Fruit fly (Drosophila melanogaster): ENCODE measurements around the gene spartin.
A peak's percentile ranks its signal among the peaks of the same experiment; 100 is the strongest.

Gene spartin

DNA sequence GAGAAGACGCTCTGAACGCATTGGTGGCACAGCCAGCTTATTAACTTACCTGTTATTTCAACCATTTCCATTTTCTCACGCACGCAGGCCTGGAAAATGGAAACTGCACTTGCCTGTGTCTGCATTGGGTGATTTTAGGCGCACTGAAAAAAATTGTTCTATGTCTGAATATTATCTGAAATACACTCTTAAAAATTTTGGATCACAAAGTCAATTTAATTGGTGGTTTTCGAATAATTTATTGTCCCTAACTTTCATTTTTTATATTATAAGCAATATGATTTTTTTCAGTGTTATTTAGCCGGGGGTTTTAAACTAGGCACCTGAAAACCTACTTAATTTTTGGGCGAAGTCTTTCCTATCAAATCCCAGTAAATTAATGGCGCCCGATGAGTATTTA lies 8.5 kb downstream of the spartin start (continued):
- TF ChIP-seq CG15514 (GFP tag; optimal IDR thresholded peaks at IDR 0.05) (peak; percentile 39), gcm (GFP tag; optimal IDR thresholded peaks at IDR 0.05) (peak; percentile 80), eyg (GFP tag; optimal IDR thresholded peaks at IDR 0.05) (peak; percentile 50), CG13624 (GFP tag; optimal IDR thresholded peaks at IDR 0.05) (peak; percentile 52), CG10209 (GFP tag; optimal IDR thresholded peaks at IDR 0.05) (peak; percentile 55), Myb (GFP tag; optimal IDR thresholded peaks at IDR 0.05) (peak; percentile 22), ken (GFP tag; IDR thresholded peaks at IDR 0.05) (peak; percentile 71; the same call in 1 of the 3 replicates), Dip2 (GFP tag; IDR thresholded peaks at IDR 0.05) (no peak), CG2678 (tag; optimal IDR thresholded peaks at IDR 0.05) (peak; percentile 89), CG4617 (GFP tag; optimal IDR thresholded peaks at IDR 0.05; ENCODE audit: borderline replicate concordance) (no peak), p53 (GFP tag; optimal IDR thresholded peaks at IDR 0.05) (peak; percentile 36), Usf (GFP tag; optimal IDR thresholded peaks at IDR 0.05) (peak; percentile 48), CG11695 (GFP tag; IDR thresholded peaks at IDR 0.05) (peak; percentile 78; the same call in 2 of the 3 replicates), CG4424 (GFP tag; optimal IDR thresholded peaks at IDR 0.05) (peak; percentile 92), CG6254 (GFP tag; optimal IDR thresholded peaks at IDR 0.05) (peak; percentile 84), CG14667 (GFP tag; IDR thresholded peaks at IDR 0.05) (peak; percentile 56; the same call in 1 of the 2 replicates), jumu (GFP tag; optimal IDR thresholded peaks at IDR 0.05) (peak; percentile 69), knrl (GFP tag; IDR thresholded peaks at IDR 0.05; ENCODE audit: partially characterized antibody) (no peak), ab (GFP tag; optimal IDR thresholded peaks at IDR 0.05) (no peak), CG18011 (GFP tag; optimal IDR thresholded peaks at IDR 0.05) (no peak), CTCF (GFP tag; optimal IDR thresholded peaks at IDR 0.05) (peak; percentile 33), CG8765 (GFP tag; IDR thresholded peaks at IDR 0.05) (peak; percentile 85; the same call in 1 of the 2 replicates), CG18262 (tag; optimal IDR thresholded peaks at IDR 0.05) (peak; percentile 94), aop (GFP tag; IDR thresholded peaks at IDR 0.05) (no peak), fd102C (GFP tag; optimal IDR thresholded peaks at IDR 0.05) (peak; percentile 80), tin (GFP tag; optimal IDR thresholded peaks at IDR 0.05) (peak; percentile 88), Max (GFP tag; optimal IDR thresholded peaks at IDR 0.05) (peak; percentile 78), Mrtf (GFP tag; IDR thresholded peaks at IDR 0.05) (peak; percentile 56; the same call in 1 of the 3 replicates), disco-r (GFP tag; optimal IDR thresholded peaks at IDR 0.05) (peak; percentile 19), CG8924 (tag; optimal IDR thresholded peaks at IDR 0.05) (peak; percentile 86), CG32532 (GFP tag; IDR thresholded peaks at IDR 0.05) (peak; percentile 72), lov (optimal IDR thresholded peaks at IDR 0.05) (no peak), lov (GFP tag; IDR thresholded peaks at IDR 0.05) (peak; percentile 91), HHEX (GFP tag; optimal IDR thresholded peaks at IDR 0.05) (peak; percentile 39), prd (optimal IDR thresholded peaks at IDR 0.05) (no peak), prd (GFP tag; IDR thresholded peaks at IDR 0.05) (peak; percentile 95), ftz-f1 (GFP tag; optimal IDR thresholded peaks at IDR 0.05) (no peak), stc (GFP tag; IDR thresholded peaks at IDR 0.05) (peak; percentile 84), pan (optimal IDR thresholded peaks at IDR 0.05) (no peak), pan (GFP tag; optimal IDR thresholded peaks at IDR 0.05 in 1 of 2, IDR thresholded peaks at IDR 0.05 in 1 of 2) (peak in 1 of 2 experiments; percentile 86), peb (GFP tag; IDR thresholded peaks at IDR 0.05) (peak; percentile 60; the same call in 1 of the 2 replicates), zen2 (GFP tag; IDR thresholded peaks at IDR 0.05; ENCODE audit: partially characterized antibody) (no peak), bsh (GFP tag; optimal IDR thresholded peaks at IDR 0.05) (peak; percentile 3 to 74), Scr (GFP tag; IDR thresholded peaks at IDR 0.05; ENCODE audit: partially characterized antibody) (no peak), CG6272 (GFP tag; IDR thresholded peaks at IDR 0.05) (peak; percentile 50; the same call in 1 of the 2 replicates), CG1647 (GFP tag; optimal IDR thresholded peaks at IDR 0.05) (peak; percentile 64), CG1529 (GFP tag; optimal IDR thresholded peaks at IDR 0.05) (peak; percentile 48), CG17912 (GFP tag; optimal IDR thresholded peaks at IDR 0.05) (no peak), yki (optimal IDR thresholded peaks at IDR 0.05) (no peak), sob (GFP tag; IDR thresholded peaks at IDR 0.05) (peak; percentile 73), jing (GFP tag; optimal IDR thresholded peaks at IDR 0.05) (peak; percentile 62), zfh2 (GFP tag; optimal IDR thresholded peaks at IDR 0.05) (no peak)

Measured in whole organism, embryonic.